Worm (Caenorhabditis elegans) whole organism, mixed stage, embryonic: ENCODE measurements around the gene srab-3.

ENCODE experiments used
- ces-1 ChIP-seq: fragments of 150-350 bp; optimal IDR thresholded peaks from 2 replicates; lab custom pipeline; 2014; ENCODE audit warnings: missing biosample characterization, missing genetic modification reagents, missing genetic modification characterization
- lin-13 ChIP-seq: fragments of 150-350 bp; optimal IDR thresholded peaks from 2 replicates; lab custom pipeline; 2014; ENCODE audit warnings: missing biosample characterization, missing genetic modification characterization
- mab-5 ChIP-seq: fragments of 150-350 bp; optimal IDR thresholded peaks from 2 replicates; lab custom pipeline; 2014; ENCODE audit warnings: missing biosample characterization, missing genetic modification characterization
- nhr-2 ChIP-seq: fragments of 150-350 bp; optimal IDR thresholded peaks from 2 replicates; lab custom pipeline; 2014; ENCODE audit warnings: missing biosample characterization, missing genetic modification characterization
- nhr-237 ChIP-seq: fragments of 150-350 bp; optimal IDR thresholded peaks from 2 replicates; lab custom pipeline; 2014; ENCODE audit warnings: missing biosample characterization, missing genetic modification characterization
- nhr-76 ChIP-seq: sonication (generic microtip); optimal IDR thresholded peaks from 2 replicates; lab custom pipeline; 2017; ENCODE audit warnings: missing biosample characterization, missing genetic modification characterization
- pha-4 ChIP-seq: fragments of 150-350 bp; optimal IDR thresholded peaks from 2 replicates; lab custom pipeline; 2018; ENCODE audit warnings: missing biosample characterization, missing genetic modification reagents, missing genetic modification characterization
- zip-8 ChIP-seq: fragments of 150-350 bp; optimal IDR thresholded peaks from 2 replicates; lab custom pipeline; 2014; ENCODE audit warnings: missing biosample characterization, missing genetic modification characterization

DNA sequence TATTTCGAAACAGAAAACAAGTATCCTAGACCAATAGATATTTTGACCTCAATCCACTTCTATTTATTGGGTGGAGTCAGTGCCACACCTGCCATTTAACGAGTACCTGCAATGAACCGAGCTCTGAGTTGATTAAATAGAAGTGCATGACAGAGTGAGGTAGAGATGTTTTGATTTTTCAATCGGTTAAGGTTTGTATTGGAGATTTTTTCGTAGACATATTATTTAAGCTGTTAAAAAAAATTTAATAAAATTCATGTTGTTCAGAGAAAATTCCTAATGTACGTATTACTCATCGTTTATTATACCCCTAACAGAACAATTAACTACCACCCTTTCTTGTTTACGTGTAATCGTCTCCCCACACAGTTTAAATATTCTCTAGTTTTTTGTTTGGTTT is 47.8 kb upstream of the srab-3 start, which contains the start of gene srx-38:
- no peak for TF ChIP-seq ces-1 (GFP tag; lab: Kevin White, UChicago)
- no peak for TF ChIP-seq nhr-2 (tag; lab: Kevin White, UChicago)
- no peak for TF ChIP-seq lin-13 (tag; lab: Kevin White, UChicago)
- TF ChIP-seq pha-4, result no peak
- TF ChIP-seq zip-8 (tag; lab: Kevin White, UChicago), result no peak
- TF ChIP-seq nhr-76 (tag; lab: Kevin White, UChicago), result no peak
- no peak for TF ChIP-seq mab-5
- no peak for TF ChIP-seq nhr-237
